Worm (Caenorhabditis elegans) whole organism, young adult: Measurements from ENCODE around the gene Y37A1A.2.

Source experiments
- B0019.2 ChIP-seq: fragments of 200-800 bp; sonication (Bioruptor generic); conservative IDR thresholded peaks from 2 replicates; pipeline ENCODE4 v1.3.6; 2022; ENCODE audit warnings: missing genetic modification reagents, missing genetic modification characterization, missing compliant biosample characterization
- B0336.3 ChIP-seq: fragments of 200-800 bp; sonication (Bioruptor generic); IDR thresholded peaks from 2 replicates; pipeline ENCODE4 v1.3.6; 2022; ENCODE audit warnings: missing genetic modification characterization, missing compliant biosample characterization
- C17E4.6 ChIP-seq: fragments of 200-800 bp; sonication (Bioruptor generic); IDR thresholded peaks from 2 replicates; pipeline ENCODE4 v1.3.6; 2022; ENCODE audit warnings: missing genetic modification reagents, missing genetic modification characterization, missing compliant biosample characterization
- F10E7.11 ChIP-seq: sonication (generic microtip); optimal IDR thresholded peaks from 2 replicates; lab custom pipeline; 2017; ENCODE audit warnings: mild to moderate bottlenecking, missing genetic modification characterization, moderate library complexity, missing compliant biosample characterization
- F22D6.2 ChIP-seq: sonication (generic microtip); optimal IDR thresholded peaks from 2 replicates; lab custom pipeline; 2016; ENCODE audit warnings: mild to moderate bottlenecking, missing genetic modification characterization, missing compliant biosample characterization
- F37B4.10 ChIP-seq: fragments of 200-800 bp; sonication (Bioruptor generic); IDR thresholded peaks from 2 replicates; pipeline ENCODE4 v1.3.6; 2022; ENCODE audit warnings: missing genetic modification characterization, missing compliant biosample characterization
- F55B11.4 ChIP-seq: sonication (generic microtip); optimal IDR thresholded peaks from 2 replicates; lab custom pipeline; 2016; ENCODE audit warnings: missing compliant biosample characterization, missing genetic modification characterization, borderline replicate concordance; ENCODE audit not compliant: insufficient read depth
- K11D2.4 ChIP-seq: fragments of 200-800 bp; sonication (Bioruptor generic); IDR thresholded peaks from 2 replicates; pipeline ENCODE4 v1.3.6; 2022; ENCODE audit warnings: missing genetic modification reagents, missing genetic modification characterization, missing compliant biosample characterization
- akir-1 ChIP-seq: fragments of 200-800 bp; sonication (Bioruptor generic); optimal IDR thresholded peaks from 2 replicates; lab custom pipeline; 2018; ENCODE audit warnings: mild to moderate bottlenecking, missing genetic modification characterization, moderate library complexity, missing compliant biosample characterization
- ama-1 ChIP-seq, 3 experiments: fragments of 150-350 bp in 1 of 3; sonication (generic microtip) in 2 of 3; optimal IDR thresholded peaks; 2 replicates each; lab custom pipeline; 2014 to 2018; ENCODE audit warnings: missing biosample characterization in 2 of 3, missing genetic modification characterization in 2 of 3, missing genetic modification reagents in 2 of 3
- athp-1 ChIP-seq: sonication (generic microtip); optimal IDR thresholded peaks from 2 replicates; lab custom pipeline; 2017; ENCODE audit warnings: mild to moderate bottlenecking, missing genetic modification characterization, missing compliant biosample characterization
- attf-5 ChIP-seq: fragments of 200-800 bp; sonication (Bioruptor generic); optimal IDR thresholded peaks from 2 replicates; lab custom pipeline; 2018; ENCODE audit warnings: mild to moderate bottlenecking, missing genetic modification characterization, missing compliant biosample characterization
- attf-6 ChIP-seq: fragments of 200-800 bp; sonication (Bioruptor generic); IDR thresholded peaks from 2 replicates; pipeline ENCODE4 v1.3.6; 2022; ENCODE audit warnings: missing genetic modification reagents, missing genetic modification characterization, missing compliant biosample characterization
- cebp-1 ChIP-seq, 2 experiments: fragments of 200-800 bp in 1 of 2; sonication (Bioruptor generic) in 1 of 2; sonication (generic microtip) in 1 of 2; IDR thresholded peaks in 1 of 2; optimal IDR thresholded peaks in 1 of 2; 2 replicates each; pipeline versions ENCODE4 v1.3.6 to Lab custom; 2017 to 2022; ENCODE audit warnings: missing compliant biosample characterization in 2 of 2, missing genetic modification characterization in 2 of 2, mild to moderate bottlenecking in 1 of 2, missing genetic modification reagents in 1 of 2, moderate library complexity in 1 of 2
- ceh-100 ChIP-seq: fragments of 200-800 bp; sonication (Bioruptor generic); IDR thresholded peaks from 2 replicates; pipeline ENCODE4 v1.3.6; 2022; ENCODE audit warnings: missing genetic modification reagents, missing genetic modification characterization, missing compliant biosample characterization
- ceh-79 ChIP-seq: sonication (generic microtip); optimal IDR thresholded peaks from 2 replicates; lab custom pipeline; 2017; ENCODE audit warnings: mild to moderate bottlenecking, missing genetic modification characterization, missing compliant biosample characterization
- ceh-91 ChIP-seq: fragments of 200-800 bp; sonication (Bioruptor generic); IDR thresholded peaks from 2 replicates; pipeline ENCODE4 v1.3.6; 2022; ENCODE audit warnings: missing genetic modification reagents, missing genetic modification characterization, missing compliant biosample characterization
- chd-7 ChIP-seq: sonication (generic microtip); optimal IDR thresholded peaks from 2 replicates; lab custom pipeline; 2016; ENCODE audit warnings: mild to moderate bottlenecking, missing genetic modification characterization, moderate library complexity, missing compliant biosample characterization
- dox-1 ChIP-seq: fragments of 200-800 bp; sonication (Bioruptor generic); IDR thresholded peaks from 2 replicates; pipeline ENCODE4 v1.3.6; 2022; ENCODE audit warnings: missing genetic modification reagents, missing genetic modification characterization, missing compliant biosample characterization
- efl-1 ChIP-seq: fragments of 150-350 bp; optimal IDR thresholded peaks from 2 replicates; lab custom pipeline; 2014; ENCODE audit warnings: missing biosample characterization, missing genetic modification reagents, missing genetic modification characterization
- egl-44 ChIP-seq: fragments of 200-800 bp; sonication (Bioruptor generic); IDR thresholded peaks from 2 replicates; pipeline ENCODE4 v1.3.6; 2022; ENCODE audit warnings: missing genetic modification reagents, missing genetic modification characterization, missing compliant biosample characterization
- ekl-4 ChIP-seq: fragments of 200-800 bp; sonication (Bioruptor generic); IDR thresholded peaks from 2 replicates; pipeline ENCODE4 v1.3.6; 2022; ENCODE audit warnings: missing genetic modification reagents, missing genetic modification characterization, missing compliant biosample characterization
- him-1 ChIP-seq: sonication (generic microtip); optimal IDR thresholded peaks from 2 replicates; lab custom pipeline; 2016; ENCODE audit warnings: missing genotype, missing genetic modification reagents, missing genetic modification characterization, missing compliant biosample characterization
- hmg-1.2 ChIP-seq: fragments of 200-800 bp; sonication (Bioruptor generic); IDR thresholded peaks from 2 replicates; pipeline ENCODE4 v1.3.6; 2022; ENCODE audit warnings: missing genetic modification reagents, missing genetic modification characterization, missing compliant biosample characterization
- hrde-1 ChIP-seq: sonication (generic microtip); optimal IDR thresholded peaks from 2 replicates; lab custom pipeline; 2016; ENCODE audit warnings: missing genetic modification characterization, mild to moderate bottlenecking, missing compliant biosample characterization, moderate library complexity, missing genotype, missing genetic modification reagents, borderline replicate concordance
- lin-40 ChIP-seq: sonication (generic microtip); optimal IDR thresholded peaks from 2 replicates; lab custom pipeline; 2016; ENCODE audit warnings: missing genetic modification characterization, mild to moderate bottlenecking, missing compliant biosample characterization, missing genotype, missing genetic modification reagents
- lin-54 ChIP-seq: fragments of 200-800 bp; sonication (Bioruptor generic); optimal IDR thresholded peaks from 2 replicates; lab custom pipeline; 2018; ENCODE audit warnings: mild to moderate bottlenecking, missing genetic modification characterization, missing compliant biosample characterization
- lir-1 ChIP-seq: fragments of 200-800 bp; sonication (Bioruptor generic); conservative IDR thresholded peaks from 2 replicates; pipeline ENCODE4 v1.3.6; 2022; ENCODE audit warnings: missing genetic modification reagents, missing genetic modification characterization, missing compliant biosample characterization
- lsl-1 ChIP-seq: fragments of 200-800 bp; sonication (Bioruptor generic); optimal IDR thresholded peaks from 2 replicates; lab custom pipeline; 2018; ENCODE audit warnings: mild to moderate bottlenecking, missing genetic modification characterization, moderate library complexity, missing compliant biosample characterization
- lsy-27 ChIP-seq: sonication (generic microtip); optimal IDR thresholded peaks from 2 replicates; lab custom pipeline; 2017; ENCODE audit warnings: missing genetic modification characterization, mild to moderate bottlenecking, missing compliant biosample characterization, antibody characterized with exemption, missing genotype, borderline replicate concordance; ENCODE audit not compliant: insufficient read depth
- madf-10 ChIP-seq: sonication (generic microtip); optimal IDR thresholded peaks from 2 replicates; lab custom pipeline; 2016; ENCODE audit warnings: mild to moderate bottlenecking, missing genetic modification characterization, missing compliant biosample characterization
- madf-6 ChIP-seq: fragments of 200-800 bp; sonication (Bioruptor generic); IDR thresholded peaks from 2 replicates; pipeline ENCODE4 v1.3.6; 2022; ENCODE audit warnings: missing genetic modification reagents, missing genetic modification characterization, missing compliant biosample characterization
- mcd-1 ChIP-seq: fragments of 200-800 bp; sonication (Bioruptor generic); IDR thresholded peaks from 2 replicates; pipeline ENCODE4 v1.3.6; 2022; ENCODE audit warnings: missing genetic modification reagents, missing genetic modification characterization, missing compliant biosample characterization
- nfya-2 ChIP-seq: fragments of 200-800 bp; sonication (Bioruptor generic); IDR thresholded peaks from 2 replicates; pipeline ENCODE4 v1.3.6; 2022; ENCODE audit warnings: missing genetic modification reagents, missing genetic modification characterization, missing compliant biosample characterization
- pbrm-1 ChIP-seq: fragments of 200-800 bp; sonication (Bioruptor generic); IDR thresholded peaks from 2 replicates; pipeline ENCODE4 v1.3.6; 2022; ENCODE audit warnings: missing genetic modification reagents, missing genetic modification characterization, missing compliant biosample characterization
- pha-4 ChIP-seq: fragments of 150-350 bp; sonication (generic microtip); optimal IDR thresholded peaks from 2 replicates; lab custom pipeline; 2014; ENCODE audit warnings: missing biosample characterization, missing genetic modification reagents, missing genetic modification characterization
- repo-1 ChIP-seq: sonication (generic microtip); optimal IDR thresholded peaks from 2 replicates; lab custom pipeline; 2017; ENCODE audit warnings: mild to moderate bottlenecking, missing genetic modification characterization, missing compliant biosample characterization
- sea-2 ChIP-seq: fragments of 200-800 bp; sonication (Bioruptor generic); IDR thresholded peaks from 2 replicates; pipeline ENCODE4 v1.3.6; 2022; ENCODE audit warnings: missing genetic modification characterization, missing compliant biosample characterization
- snpc-1.1 ChIP-seq: sonication (generic microtip); optimal IDR thresholded peaks from 2 replicates; lab custom pipeline; 2017; ENCODE audit warnings: missing genetic modification characterization, mild to moderate bottlenecking, missing compliant biosample characterization, antibody characterized with exemption, moderate library complexity, missing genotype, missing genetic modification reagents; ENCODE audit not compliant: insufficient read depth
- snpc-1.3 ChIP-seq: sonication (generic microtip); optimal IDR thresholded peaks from 2 replicates; lab custom pipeline; 2017; ENCODE audit warnings: missing genetic modification characterization, mild to moderate bottlenecking, missing compliant biosample characterization, antibody characterized with exemption, moderate library complexity, missing genotype, missing genetic modification reagents; ENCODE audit not compliant: insufficient read depth
- snpc-3.4 ChIP-seq: sonication (generic microtip); optimal IDR thresholded peaks from 2 replicates; lab custom pipeline; 2017; ENCODE audit warnings: missing genetic modification characterization, mild to moderate bottlenecking, missing compliant biosample characterization, antibody characterized with exemption, moderate library complexity, missing genotype, missing genetic modification reagents
- tbx-9 ChIP-seq: sonication (generic microtip); optimal IDR thresholded peaks from 2 replicates; lab custom pipeline; 2016; ENCODE audit warnings: borderline replicate concordance, missing genetic modification characterization, inconsistent platforms, missing compliant biosample characterization
- unc-130 ChIP-seq: sonication (generic microtip); optimal IDR thresholded peaks from 2 replicates; lab custom pipeline; 2016; ENCODE audit warnings: missing genetic modification reagents, missing genetic modification characterization, missing compliant biosample characterization
- xnd-1 ChIP-seq: sonication (generic microtip); optimal IDR thresholded peaks from 2 replicates; lab custom pipeline; 2016; ENCODE audit warnings: missing genotype, missing genetic modification reagents, missing genetic modification characterization, missing compliant biosample characterization
- zfh-2 ChIP-seq: fragments of 200-800 bp; sonication (Bioruptor generic); conservative IDR thresholded peaks from 2 replicates; pipeline ENCODE4 v1.3.6; 2022; ENCODE audit warnings: missing genetic modification reagents, missing genetic modification characterization, missing compliant biosample characterization
- ztf-3 ChIP-seq: fragments of 200-800 bp; sonication (Bioruptor generic); optimal IDR thresholded peaks from 2 replicates; lab custom pipeline; 2018; ENCODE audit warnings: mild to moderate bottlenecking, missing genetic modification characterization, missing compliant biosample characterization

The Y37A1A.2 gene

DNA sequence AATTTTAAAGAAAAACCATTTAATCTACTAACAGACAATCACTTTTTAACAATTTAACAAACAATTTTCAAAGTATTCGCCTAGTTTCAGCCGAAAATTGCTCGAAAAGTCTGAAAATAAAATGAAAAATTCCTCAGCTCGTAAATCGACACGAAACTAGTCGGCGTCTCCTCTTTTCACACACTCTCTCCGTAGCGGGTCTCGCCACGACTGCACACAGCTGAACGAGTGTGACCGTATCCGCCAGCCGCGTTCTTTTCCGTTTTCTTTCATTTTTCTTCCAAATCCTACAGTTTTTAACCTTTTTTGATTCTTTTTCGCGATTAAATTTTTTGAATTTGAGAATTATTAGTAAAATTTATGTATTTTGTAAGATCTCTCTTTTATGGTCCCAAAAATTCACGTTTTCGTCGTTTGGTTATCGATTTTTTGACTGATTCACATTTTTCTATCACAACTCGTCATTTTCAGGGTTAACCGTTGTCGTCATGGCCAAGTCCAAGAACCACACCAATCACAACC is 31.0 kb downstream of the Y37A1A.2 start, which contains the start of gene rpl-29 (continued):
- TF ChIP-seq F22D6.2 (tag; lab: Kevin White, UChicago) (no peak), madf-6 (GFP tag; lab: Robert Waterston, UW) (peak; percentile 94), xnd-1 (tag; lab: Kevin White, UChicago) (peak; percentile 79), nfya-2 (GFP tag; lab: Robert Waterston, UW) (no peak), snpc-3.4 (tag; lab: Kevin White, UChicago) (peak; percentile 89), pbrm-1 (peak; percentile 80), F55B11.4 (tag; lab: Kevin White, UChicago) (no peak), ama-1 (optimal IDR thresholded peaks at IDR 0.05; lab: Kevin White, UChicago) (peak; percentile 7), ama-1 (GFP tag; optimal IDR thresholded peaks at IDR 0.05; lab: Kevin White, UChicago) (no peak), mcd-1 (GFP tag; lab: Robert Waterston, UW) (peak; percentile 84), snpc-1.1 (peak; percentile 67), chd-7 (tag; lab: Kevin White, UChicago) (no peak), B0336.3 (0 out of 2 replicates have a peak, but pooled peaks have one; percentile 35), B0019.2 (GFP tag; lab: Robert Waterston, UW) (peak; percentile 90), hrde-1 (no peak), attf-6 (GFP tag; lab: Robert Waterston, UW) (peak; percentile 97), attf-5 (GFP tag; lab: Kevin White, UChicago) (peak; percentile 49), repo-1 (tag; lab: Kevin White, UChicago) (peak; percentile 50), cebp-1 (GFP tag; IDR thresholded peaks at IDR 0.05; lab: Robert Waterston, UW) (0 out of 2 replicates have a peak, but pooled peaks have one; percentile 45), cebp-1 (tag; optimal IDR thresholded peaks at IDR 0.05; lab: Kevin White, UChicago) (peak; percentile 74), madf-10 (tag; lab: Kevin White, UChicago) (peak; percentile 94), ztf-3 (no peak), ceh-79 (tag; lab: Kevin White, UChicago) (no peak), pha-4 (peak; percentile 81), lir-1 (peak; percentile 48; the same call in 1 of the 2 replicates), C17E4.6 (0 out of 2 replicates have a peak, but pooled peaks have one; percentile 34), lsy-27 (tag; lab: Kevin White, UChicago) (no peak), akir-1 (GFP tag; lab: Kevin White, UChicago) (no peak), him-1 (peak; percentile 17), snpc-1.3 (tag; lab: Kevin White, UChicago) (peak; percentile 97), hmg-1.2 (GFP tag; lab: Robert Waterston, UW) (peak; percentile 98), K11D2.4 (peak; percentile 38; the same call in 1 of the 2 replicates), F37B4.10 (GFP tag; lab: Robert Waterston, UW) (no peak), egl-44 (no peak), dox-1 (peak; percentile 91), F10E7.11 (tag; lab: Kevin White, UChicago) (no peak), ekl-4 (GFP tag; lab: Robert Waterston, UW) (peak; percentile 72), zfh-2 (GFP tag; lab: Robert Waterston, UW) (peak; percentile 66; the same call in 1 of the 2 replicates), tbx-9 (tag; lab: Kevin White, UChicago) (no peak), ceh-100 (GFP tag; lab: Robert Waterston, UW) (peak; percentile 71), efl-1 (GFP tag; lab: Kevin White, UChicago) (peak; percentile 63), ceh-91 (peak; percentile 74), athp-1 (tag; lab: Kevin White, UChicago) (peak; percentile 43), lsl-1 (GFP tag; lab: Kevin White, UChicago) (peak; percentile 98), unc-130 (no peak), lin-40 (tag; lab: Kevin White, UChicago) (peak; percentile 64), sea-2 (no peak), lin-54 (GFP tag; lab: Kevin White, UChicago) (peak; percentile 83)
